Fruit fly (Drosophila melanogaster) whole organism, wandering third instar larva: ENCODE measurements around the gene Fancl.

ENCODE experiments used
- Abd-B ChIP-seq: fragments of >200 bp; optimal IDR thresholded peaks from 2 replicates; lab custom pipeline; 2017; ENCODE audit warnings: missing biosample characterization, missing genetic modification characterization
- CrebA ChIP-seq: fragments of 200-800 bp; sonication (Bioruptor generic); optimal IDR thresholded peaks from 2 replicates; lab custom pipeline; 2016; ENCODE audit warnings: missing biosample characterization, mild to moderate bottlenecking, missing genetic modification characterization, borderline replicate concordance
- Myc ChIP-seq: fragments of >200 bp; optimal IDR thresholded peaks from 2 replicates; lab custom pipeline; 2017
- br ChIP-seq: fragments of 200-800 bp; sonication (Bioruptor generic); optimal IDR thresholded peaks from 2 replicates; lab custom pipeline; 2016; ENCODE audit warnings: missing biosample characterization, missing genetic modification characterization
- foxo ChIP-seq, 2 experiments: fragments of 200-800 bp; sonication (Bioruptor generic); optimal IDR thresholded peaks; 2 replicates in 1 of 2; 3 replicates in 1 of 2; lab custom pipeline; 2016 to 2017; ENCODE audit warnings: missing biosample characterization in 2 of 2, missing genetic modification characterization in 2 of 2
- h ChIP-seq: fragments of 200-800 bp; sonication (Bioruptor generic); optimal IDR thresholded peaks from 3 replicates; lab custom pipeline; 2016; ENCODE audit warnings: missing biosample characterization, mild to moderate bottlenecking, missing genetic modification characterization
- lola ChIP-seq: fragments of >200 bp; optimal IDR thresholded peaks from 2 replicates; lab custom pipeline; 2017; ENCODE audit warnings: missing biosample characterization, missing genetic modification characterization
- psq ChIP-seq: fragments of 200-800 bp; sonication (Bioruptor generic); optimal IDR thresholded peaks from 3 replicates; lab custom pipeline; 2017; ENCODE audit warnings: missing biosample characterization, mild to moderate bottlenecking, missing genetic modification characterization, moderate library complexity
- tai ChIP-seq: sonication (Bioruptor generic); optimal IDR thresholded peaks from 2 replicates; lab custom pipeline; 2016; ENCODE audit warnings: missing biosample characterization, missing genetic modification characterization

- TF ChIP-seq tai (GFP tag; lab: Kevin White, UChicago) (no peak), foxo (GFP tag; optimal IDR thresholded peaks at IDR 0.05; lab: Kevin White, UChicago) (no peak), Myc (lab: Kevin White, UChicago) (no peak), psq (GFP tag; lab: Kevin White, UChicago) (no peak), br (GFP tag; lab: Kevin White, UChicago) (no peak), Abd-B (no peak), CrebA (GFP tag; lab: Kevin White, UChicago) (no peak), lola (GFP tag; lab: Kevin White, UChicago) (no peak), h (GFP tag; lab: Kevin White, UChicago) (no peak)
These were observed 22.7 kb upstream of the Fancl start, which contains the start of gene Alp13 for dm6 chr3R:10075323-10075788.
